Fruit fly (Drosophila melanogaster): Measurements from ENCODE around the gene CG13454.

DNA sequence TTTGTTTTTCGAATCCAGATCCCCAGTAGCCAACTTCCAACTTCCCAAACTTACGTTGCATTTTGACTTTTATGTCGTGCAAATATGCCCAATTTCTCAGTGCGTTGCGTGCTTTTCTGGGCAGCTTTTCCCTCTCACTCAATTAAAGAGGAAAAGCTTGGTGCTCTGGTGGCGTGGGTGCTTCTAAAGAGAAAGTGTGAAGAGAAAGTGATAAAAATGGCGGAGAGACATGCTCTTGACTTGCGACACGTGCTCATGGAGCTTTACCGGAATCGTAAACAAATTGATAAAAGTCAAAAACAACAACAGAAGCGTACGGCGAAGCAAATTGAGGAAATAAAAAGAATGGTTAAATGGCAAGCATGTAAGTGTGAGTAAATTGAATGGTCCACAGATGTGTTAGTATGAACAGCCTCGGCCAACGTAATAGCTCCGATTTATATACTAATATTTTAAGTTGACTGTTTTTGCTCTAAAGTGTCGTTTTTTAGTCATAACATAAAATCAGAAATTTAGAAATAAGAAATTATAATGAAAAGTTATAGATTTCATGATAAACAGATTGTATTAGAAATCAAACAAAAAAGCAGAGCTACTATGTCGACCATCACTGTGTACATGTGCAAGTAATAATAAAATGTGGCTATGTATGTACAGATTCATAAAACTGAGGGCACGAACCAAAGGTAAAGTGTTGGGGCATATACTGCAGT, 22.8 kb downstream of the CG13454 start:
- no peak for TF ChIP-seq pan (optimal IDR thresholded peaks at IDR 0.05)
- no peak for TF ChIP-seq Hr78 (GFP tag; optimal IDR thresholded peaks at IDR 0.05)
- no peak for TF ChIP-seq CrebA (GFP tag; optimal IDR thresholded peaks at IDR 0.05; ENCODE audit: borderline replicate concordance)
- TF ChIP-seq Dif (GFP tag; optimal IDR thresholded peaks at IDR 0.05; ENCODE audit: partially characterized antibody): peak; percentile 56
- TF ChIP-seq CG32264 (GFP tag; optimal IDR thresholded peaks at IDR 0.05): no peak
- peak; percentile 80 for TF ChIP-seq Vsx2 (GFP tag; optimal IDR thresholded peaks at IDR 0.05; ENCODE audit: partially characterized antibody)
- TF ChIP-seq N (GFP tag; optimal IDR thresholded peaks at IDR 0.05): no peak
- TF ChIP-seq Myc (optimal IDR thresholded peaks at IDR 0.05): no peak
